Worm (Caenorhabditis elegans) whole organism, young adult: Measurements from ENCODE around the gene snap-1.

Experiments used
- C06A6.2 ChIP-seq: fragments of 200-800 bp; sonication (Bioruptor generic); conservative IDR thresholded peaks from 2 replicates; pipeline ENCODE4 v1.3.6; 2022; ENCODE audit warnings: missing genetic modification characterization, missing compliant biosample characterization
- C17E4.6 ChIP-seq: fragments of 200-800 bp; sonication (Bioruptor generic); IDR thresholded peaks from 2 replicates; pipeline ENCODE4 v1.3.6; 2022; ENCODE audit warnings: missing genetic modification reagents, missing genetic modification characterization, missing compliant biosample characterization
- D2030.7 ChIP-seq: fragments of 200-800 bp; sonication (Bioruptor generic); IDR thresholded peaks from 2 replicates; pipeline ENCODE4 v1.3.6; 2022; ENCODE audit warnings: missing genetic modification reagents, missing genetic modification characterization, missing compliant biosample characterization
- F10E7.11 ChIP-seq: sonication (generic microtip); optimal IDR thresholded peaks from 2 replicates; lab custom pipeline; 2017; ENCODE audit warnings: mild to moderate bottlenecking, missing genetic modification characterization, moderate library complexity, missing compliant biosample characterization
- F33H1.4 ChIP-seq: fragments of 200-800 bp; sonication (Bioruptor generic); IDR thresholded peaks from 2 replicates; pipeline ENCODE4 v1.3.6; 2022; ENCODE audit warnings: missing genetic modification reagents, missing genetic modification characterization, missing compliant biosample characterization
- F57A8.1 ChIP-seq: fragments of 200-800 bp; sonication (Bioruptor generic); optimal IDR thresholded peaks from 2 replicates; lab custom pipeline; 2018; ENCODE audit warnings: mild to moderate bottlenecking, missing genetic modification characterization, moderate library complexity, missing compliant biosample characterization
- T07F8.4 ChIP-seq: sonication (generic microtip); optimal IDR thresholded peaks from 2 replicates; lab custom pipeline; 2016; ENCODE audit warnings: mild to moderate bottlenecking, missing genetic modification characterization, moderate library complexity, missing compliant biosample characterization
- Y67H2A.10 ChIP-seq: fragments of 200-800 bp; sonication (Bioruptor generic); conservative IDR thresholded peaks from 2 replicates; pipeline ENCODE4 v1.3.6; 2022; ENCODE audit warnings: missing genetic modification reagents, missing genetic modification characterization, missing compliant biosample characterization
- Y95B8A.8 ChIP-seq: fragments of 200-800 bp; sonication (Bioruptor generic); IDR thresholded peaks from 2 replicates; pipeline ENCODE4 v1.3.6; 2022; ENCODE audit warnings: missing genetic modification reagents, missing genetic modification characterization, missing compliant biosample characterization
- attf-3 ChIP-seq: fragments of 200-800 bp; sonication (Bioruptor generic); conservative IDR thresholded peaks from 2 replicates; pipeline ENCODE4 v1.3.6; 2022; ENCODE audit warnings: missing genetic modification reagents, missing genetic modification characterization, missing compliant biosample characterization
- attf-6 ChIP-seq: fragments of 200-800 bp; sonication (Bioruptor generic); IDR thresholded peaks from 2 replicates; pipeline ENCODE4 v1.3.6; 2022; ENCODE audit warnings: missing genetic modification reagents, missing genetic modification characterization, missing compliant biosample characterization
- bed-2 ChIP-seq: fragments of 200-800 bp; sonication (Bioruptor generic); IDR thresholded peaks from 2 replicates; pipeline ENCODE4 v1.3.6; 2022; ENCODE audit warnings: missing genetic modification reagents, missing genetic modification characterization, missing compliant biosample characterization
- cebp-1 ChIP-seq, 2 experiments: fragments of 200-800 bp in 1 of 2; sonication (Bioruptor generic) in 1 of 2; sonication (generic microtip) in 1 of 2; IDR thresholded peaks in 1 of 2; optimal IDR thresholded peaks in 1 of 2; 2 replicates each; pipeline versions ENCODE4 v1.3.6 to Lab custom; 2017 to 2022; ENCODE audit warnings: missing compliant biosample characterization in 2 of 2, missing genetic modification characterization in 2 of 2, mild to moderate bottlenecking in 1 of 2, missing genetic modification reagents in 1 of 2, moderate library complexity in 1 of 2
- cebp-2 ChIP-seq: fragments of 200-800 bp; sonication (Bioruptor generic); IDR thresholded peaks from 2 replicates; pipeline ENCODE4 v1.3.6; 2022; ENCODE audit warnings: missing genetic modification characterization, missing compliant biosample characterization
- ceh-100 ChIP-seq: fragments of 200-800 bp; sonication (Bioruptor generic); IDR thresholded peaks from 2 replicates; pipeline ENCODE4 v1.3.6; 2022; ENCODE audit warnings: missing genetic modification reagents, missing genetic modification characterization, missing compliant biosample characterization
- ceh-79 ChIP-seq: sonication (generic microtip); optimal IDR thresholded peaks from 2 replicates; lab custom pipeline; 2017; ENCODE audit warnings: mild to moderate bottlenecking, missing genetic modification characterization, missing compliant biosample characterization
- efl-1 ChIP-seq: fragments of 150-350 bp; optimal IDR thresholded peaks from 2 replicates; lab custom pipeline; 2014; ENCODE audit warnings: missing biosample characterization, missing genetic modification reagents, missing genetic modification characterization
- egrh-3 ChIP-seq: fragments of 200-800 bp; sonication (Bioruptor generic); IDR thresholded peaks from 2 replicates; pipeline ENCODE4 v1.3.6; 2022; ENCODE audit warnings: missing genetic modification reagents, missing genetic modification characterization, missing compliant biosample characterization
- gei-17 ChIP-seq: fragments of 200-800 bp; sonication (Bioruptor generic); optimal IDR thresholded peaks from 2 replicates; lab custom pipeline; 2018; ENCODE audit warnings: mild to moderate bottlenecking, missing genetic modification characterization, missing compliant biosample characterization
- hmg-1.2 ChIP-seq: fragments of 200-800 bp; sonication (Bioruptor generic); IDR thresholded peaks from 2 replicates; pipeline ENCODE4 v1.3.6; 2022; ENCODE audit warnings: missing genetic modification reagents, missing genetic modification characterization, missing compliant biosample characterization
- hsf-1 ChIP-seq: fragments of 200-800 bp; sonication (Bioruptor generic); IDR thresholded peaks from 2 replicates; pipeline ENCODE4 v1.3.6; 2022; ENCODE audit warnings: missing genetic modification reagents, missing genetic modification characterization, missing compliant biosample characterization
- let-526 ChIP-seq: fragments of 200-800 bp; sonication (Bioruptor generic); IDR thresholded peaks from 2 replicates; pipeline ENCODE4 v1.3.6; 2022; ENCODE audit warnings: missing genetic modification reagents, missing genetic modification characterization, missing compliant biosample characterization
- lin-26 ChIP-seq: fragments of 200-800 bp; sonication (Bioruptor generic); IDR thresholded peaks from 2 replicates; pipeline ENCODE4 v1.3.6; 2022; ENCODE audit warnings: missing genetic modification reagents, missing genetic modification characterization, missing compliant biosample characterization
- lin-40 ChIP-seq: sonication (generic microtip); optimal IDR thresholded peaks from 2 replicates; lab custom pipeline; 2016; ENCODE audit warnings: missing genetic modification characterization, mild to moderate bottlenecking, missing compliant biosample characterization, missing genotype, missing genetic modification reagents
- lir-1 ChIP-seq: fragments of 200-800 bp; sonication (Bioruptor generic); conservative IDR thresholded peaks from 2 replicates; pipeline ENCODE4 v1.3.6; 2022; ENCODE audit warnings: missing genetic modification reagents, missing genetic modification characterization, missing compliant biosample characterization
- lsl-1 ChIP-seq: fragments of 200-800 bp; sonication (Bioruptor generic); optimal IDR thresholded peaks from 2 replicates; lab custom pipeline; 2018; ENCODE audit warnings: mild to moderate bottlenecking, missing genetic modification characterization, moderate library complexity, missing compliant biosample characterization
- madf-6 ChIP-seq: fragments of 200-800 bp; sonication (Bioruptor generic); IDR thresholded peaks from 2 replicates; pipeline ENCODE4 v1.3.6; 2022; ENCODE audit warnings: missing genetic modification reagents, missing genetic modification characterization, missing compliant biosample characterization
- madf-8 ChIP-seq: fragments of 200-800 bp; sonication (Bioruptor generic); conservative IDR thresholded peaks from 2 replicates; pipeline ENCODE4 v1.3.6; 2022; ENCODE audit warnings: missing genetic modification reagents, missing genetic modification characterization, missing compliant biosample characterization
- mcd-1 ChIP-seq: fragments of 200-800 bp; sonication (Bioruptor generic); IDR thresholded peaks from 2 replicates; pipeline ENCODE4 v1.3.6; 2022; ENCODE audit warnings: missing genetic modification reagents, missing genetic modification characterization, missing compliant biosample characterization
- nhr-80 ChIP-seq: sonication (generic microtip); optimal IDR thresholded peaks from 2 replicates; lab custom pipeline; 2016; ENCODE audit warnings: missing genetic modification characterization, missing compliant biosample characterization
- pha-4 ChIP-seq: fragments of 150-350 bp; sonication (generic microtip); optimal IDR thresholded peaks from 2 replicates; lab custom pipeline; 2014; ENCODE audit warnings: missing biosample characterization, missing genetic modification reagents, missing genetic modification characterization
- rec-8 ChIP-seq, 2 experiments: sonication (generic microtip); optimal IDR thresholded peaks; 2 replicates each; lab custom pipeline; 2016; ENCODE audit warnings: mild to moderate bottlenecking in 2 of 2, missing genetic modification characterization in 2 of 2, missing genetic modification reagents in 2 of 2, missing genotype in 2 of 2, missing biosample characterization in 1 of 2, missing compliant biosample characterization in 1 of 2, moderate library complexity in 1 of 2
- sdz-38 ChIP-seq: sonication (generic microtip); optimal IDR thresholded peaks from 2 replicates; lab custom pipeline; 2016; ENCODE audit warnings: missing genotype, missing genetic modification characterization, missing compliant biosample characterization
- snpc-3.4 ChIP-seq: sonication (generic microtip); optimal IDR thresholded peaks from 2 replicates; lab custom pipeline; 2017; ENCODE audit warnings: missing genetic modification characterization, mild to moderate bottlenecking, missing compliant biosample characterization, antibody characterized with exemption, moderate library complexity, missing genotype, missing genetic modification reagents
- unc-130 ChIP-seq: sonication (generic microtip); optimal IDR thresholded peaks from 2 replicates; lab custom pipeline; 2016; ENCODE audit warnings: missing genetic modification reagents, missing genetic modification characterization, missing compliant biosample characterization
- unc-62 ChIP-seq: fragments of 150-350 bp; optimal IDR thresholded peaks from 2 replicates; lab custom pipeline; 2014; ENCODE audit warnings: missing biosample characterization, missing genetic modification reagents, missing genetic modification characterization
- xnd-1 ChIP-seq: sonication (generic microtip); optimal IDR thresholded peaks from 2 replicates; lab custom pipeline; 2016; ENCODE audit warnings: missing genotype, missing genetic modification reagents, missing genetic modification characterization, missing compliant biosample characterization
- zim-3 ChIP-seq: sonication (generic microtip); optimal IDR thresholded peaks from 2 replicates; lab custom pipeline; 2017; ENCODE audit warnings: mild to moderate bottlenecking, missing genetic modification characterization, moderate library complexity, missing compliant biosample characterization
- ztf-18 ChIP-seq: sonication (generic microtip); optimal IDR thresholded peaks from 2 replicates; lab custom pipeline; 2016; ENCODE audit warnings: missing genotype, mild to moderate bottlenecking, missing genetic modification characterization, missing compliant biosample characterization
- ztf-25 ChIP-seq: fragments of 200-800 bp; sonication (Bioruptor generic); IDR thresholded peaks from 2 replicates; pipeline ENCODE4 v1.3.6; 2022; ENCODE audit warnings: missing genetic modification reagents, missing genetic modification characterization, missing compliant biosample characterization
- ztf-26 ChIP-seq: sonication (generic microtip); optimal IDR thresholded peaks from 2 replicates; lab custom pipeline; 2017; ENCODE audit warnings: missing genetic modification characterization, missing compliant biosample characterization
- ztf-28 ChIP-seq: fragments of 200-800 bp; sonication (Bioruptor generic); IDR thresholded peaks from 2 replicates; pipeline ENCODE4 v1.3.6; 2022; ENCODE audit warnings: missing genetic modification reagents, missing genetic modification characterization, missing compliant biosample characterization

snap-1 gene

DNA sequence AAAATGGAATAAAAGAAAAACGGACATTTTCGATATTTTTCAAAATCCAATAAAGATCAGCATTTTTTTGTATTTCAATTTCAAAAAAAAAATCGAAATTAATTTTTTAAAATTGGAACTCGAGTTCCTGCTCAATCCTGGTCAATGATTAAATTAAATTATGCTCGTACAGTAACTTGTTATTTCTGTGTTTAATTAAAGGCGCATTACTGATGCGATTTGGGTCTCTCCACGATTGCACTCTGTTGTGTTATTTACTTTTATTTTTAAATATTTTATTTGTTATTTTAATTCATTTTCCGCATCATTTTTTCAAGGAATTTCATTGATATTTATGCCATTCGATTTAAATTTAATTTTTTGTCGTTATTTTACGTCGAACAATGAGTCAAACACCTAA, 47.9 kb downstream of the snap-1 start:
- no peak for TF ChIP-seq cebp-2
- peak; percentile 83 for TF ChIP-seq lsl-1
- TF ChIP-seq madf-8 (GFP tag; lab: Robert Waterston, UW) = peak; percentile 43; the same call in 1 of the 2 replicates
- TF ChIP-seq snpc-3.4 (tag; lab: Kevin White, UChicago) = no peak
- TF ChIP-seq xnd-1 (tag; lab: Kevin White, UChicago) = peak; percentile 1
- TF ChIP-seq F33H1.4 (GFP tag; lab: Robert Waterston, UW) = peak; percentile 79
- 0 out of 2 replicates have a peak, but pooled peaks have one; percentile 25 for TF ChIP-seq hsf-1 (GFP tag; lab: Robert Waterston, UW)
- TF ChIP-seq pha-4 (tag; lab: Kevin White, UChicago) = no peak

DNA sequence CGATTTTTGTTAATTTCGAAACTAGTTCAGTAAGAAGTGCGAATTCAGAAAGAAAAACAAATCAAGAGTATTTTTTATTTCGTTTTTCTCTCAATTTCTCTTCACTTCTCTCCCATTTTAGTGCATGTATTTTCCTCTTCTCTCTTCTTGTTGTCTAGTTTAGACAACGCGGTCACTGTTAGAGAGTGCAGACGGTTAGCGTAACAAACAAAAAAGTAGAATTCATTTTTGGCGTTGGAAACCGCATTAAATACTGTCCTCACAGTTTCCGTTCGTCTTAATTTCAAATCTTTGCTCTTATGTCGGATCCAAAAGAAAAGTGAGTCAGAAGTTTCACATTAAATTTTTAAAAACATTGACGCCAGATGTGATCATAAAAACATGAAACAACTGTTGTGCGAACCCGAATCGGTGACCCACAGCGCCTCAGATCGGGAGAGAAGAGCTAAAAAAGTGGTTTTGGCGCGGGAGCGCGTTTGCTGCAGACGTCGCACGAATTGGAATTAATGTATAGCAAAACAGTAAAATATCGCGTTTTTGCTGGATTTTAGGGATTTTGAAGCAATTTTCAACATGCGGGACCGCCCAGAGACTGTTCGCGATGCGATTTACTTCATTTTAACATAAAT, 48.6 kb downstream of the snap-1 start, which contains the start of gene srp-7:
srp-7 (plus strand) TSS at position 213 of the 629 bp plus-strand sequence.
- TF ChIP-seq gei-17 (GFP tag; lab: Kevin White, UChicago) = no peak
- TF ChIP-seq ztf-26 = peak; percentile 26
- TF ChIP-seq ztf-28 (GFP tag; lab: Robert Waterston, UW) = no peak
- TF ChIP-seq xnd-1 (tag; lab: Kevin White, UChicago) = no peak
- 0 out of 2 replicates have a peak, but pooled peaks have one; percentile 24 for TF ChIP-seq Y67H2A.10 (GFP tag; lab: Robert Waterston, UW)
- TF ChIP-seq unc-62 (GFP tag; lab: Kevin White, UChicago) = no peak
- no peak for TF ChIP-seq snpc-3.4 (tag; lab: Kevin White, UChicago)
- no peak for TF ChIP-seq ztf-18 (tag; lab: Kevin White, UChicago)
- TF ChIP-seq unc-130 (GFP tag; lab: Kevin White, UChicago) = no peak
- no peak for TF ChIP-seq Y95B8A.8 (GFP tag; lab: Robert Waterston, UW)
- TF ChIP-seq hmg-1.2 (GFP tag; lab: Robert Waterston, UW) = peak; percentile 70; the same call in 1 of the 2 replicates
- TF ChIP-seq ceh-100 (GFP tag; lab: Robert Waterston, UW) = peak; percentile 89
- no peak for TF ChIP-seq F57A8.1 (GFP tag; lab: Kevin White, UChicago)
- 0 out of 2 replicates have a peak, but pooled peaks have one; percentile 28 for TF ChIP-seq madf-6
- TF ChIP-seq efl-1 (GFP tag; lab: Kevin White, UChicago) = no peak
- no peak for TF ChIP-seq C17E4.6 (GFP tag; lab: Robert Waterston, UW)
- no peak for TF ChIP-seq zim-3
- no peak for TF ChIP-seq T07F8.4 (tag; lab: Kevin White, UChicago)
- TF ChIP-seq C06A6.2 (GFP tag; lab: Robert Waterston, UW) = 0 out of 2 replicates have a peak, but pooled peaks have one; percentile 20
- TF ChIP-seq rec-8 (tag; optimal IDR thresholded peaks at IDR 0.05; lab: Kevin White, UChicago) = no peak
- TF ChIP-seq F10E7.11 = no peak
- TF ChIP-seq cebp-1 (GFP tag; IDR thresholded peaks at IDR 0.05; lab: Robert Waterston, UW) = peak; percentile 75
- no peak for TF ChIP-seq cebp-1 (tag; optimal IDR thresholded peaks at IDR 0.05; lab: Kevin White, UChicago)
- no peak for TF ChIP-seq attf-6
- peak; percentile 60 for TF ChIP-seq attf-3 (GFP tag; lab: Robert Waterston, UW)
- TF ChIP-seq nhr-80 = peak; percentile 27
- TF ChIP-seq lin-40 (tag; lab: Kevin White, UChicago) = peak; percentile 31
- no peak for TF ChIP-seq let-526 (GFP tag; lab: Robert Waterston, UW)
- 0 out of 2 replicates have a peak, but pooled peaks have one; percentile 10 for TF ChIP-seq F33H1.4 (GFP tag; lab: Robert Waterston, UW)
- TF ChIP-seq mcd-1 (GFP tag; lab: Robert Waterston, UW) = peak; percentile 84
- no peak for TF ChIP-seq ceh-79
- TF ChIP-seq ztf-25 (GFP tag; lab: Robert Waterston, UW) = 0 out of 2 replicates have a peak, but pooled peaks have one; percentile 44
- TF ChIP-seq bed-2 (GFP tag; lab: Robert Waterston, UW) = no peak
- no peak for TF ChIP-seq sdz-38 (tag; lab: Kevin White, UChicago)
- peak; percentile 33; the same call in 1 of the 2 replicates for TF ChIP-seq egrh-3 (GFP tag; lab: Robert Waterston, UW)
- no peak for TF ChIP-seq lir-1
- TF ChIP-seq D2030.7 (GFP tag; lab: Robert Waterston, UW) = peak; percentile 47; the same call in 1 of the 2 replicates
- TF ChIP-seq lin-26 = peak; percentile 55; the same call in 1 of the 2 replicates
